Worm (Caenorhabditis elegans): ENCODE measurements around the gene R07D5.2.

The R07D5.2 gene

DNA sequence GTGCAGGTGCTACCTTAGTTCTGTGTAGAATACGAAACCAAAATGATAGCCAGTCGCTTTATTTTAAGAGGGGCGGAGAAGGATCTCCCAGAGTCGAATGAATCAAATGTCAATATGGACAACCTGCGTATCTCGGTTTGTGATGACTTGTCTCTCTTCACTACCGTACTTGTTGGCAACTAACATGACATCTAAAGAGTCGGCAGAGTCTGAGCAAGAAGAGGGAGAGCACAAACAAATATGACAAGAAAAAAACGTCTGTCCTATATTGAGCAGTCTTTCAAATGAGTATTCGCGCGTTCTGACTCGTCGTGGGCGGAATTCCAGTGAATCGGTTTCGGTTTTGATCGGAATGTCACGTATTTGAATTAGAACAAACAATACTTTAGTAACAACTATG is 21.4 kb downstream of the R07D5.2 start, which contains the start of gene F09B12.7:
Gene F09B12.7, minus strand, starts transcription at position 101 of the 400 bp plus-strand sequence.
- TF ChIP-seq dao-5 (tag; optimal IDR thresholded peaks at IDR 0.05) (no peak), him-1 (tag; optimal IDR thresholded peaks at IDR 0.05) (no peak), W03F9.2 (tag; optimal IDR thresholded peaks at IDR 0.05) (no peak)

- TF ChIP-seq W03F9.2 (tag; optimal IDR thresholded peaks at IDR 0.05) (no peak), dao-5 (tag; optimal IDR thresholded peaks at IDR 0.05) (no peak), him-1 (tag; optimal IDR thresholded peaks at IDR 0.05) (no peak)
These were observed 23.5 kb downstream of the R07D5.2 start for ce11 chrX:15092775-15093386.

DNA sequence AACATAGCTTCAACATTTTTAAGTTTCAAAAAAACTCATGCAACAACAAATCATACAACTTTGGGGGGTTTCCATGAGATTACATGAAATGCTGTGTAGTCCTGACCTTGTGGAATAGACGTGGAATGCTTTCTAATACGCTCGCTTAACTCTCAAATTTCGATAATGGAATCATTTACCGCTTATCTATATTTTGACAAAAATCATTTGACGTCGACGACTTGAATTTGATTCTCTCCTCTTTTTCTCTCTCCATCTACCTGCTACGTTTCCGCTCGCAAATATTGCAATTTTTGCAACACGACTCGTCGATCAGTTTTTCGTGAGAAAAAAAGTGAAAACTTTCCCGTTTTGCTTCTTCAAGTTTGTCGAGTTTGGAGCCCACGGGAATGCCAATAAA is 27.3 kb downstream of the R07D5.2 start, which contains the start of gene flr-4:
Gene flr-4, plus strand, starts transcription at position 275 of the 400 bp plus-strand sequence.
- TF ChIP-seq W03F9.2 (tag; optimal IDR thresholded peaks at IDR 0.05) (no peak), dao-5 (tag; optimal IDR thresholded peaks at IDR 0.05) (no peak), him-1 (tag; optimal IDR thresholded peaks at IDR 0.05) (no peak)

- no peak for TF ChIP-seq W03F9.2 (tag; optimal IDR thresholded peaks at IDR 0.05)
- TF ChIP-seq him-1 (tag; optimal IDR thresholded peaks at IDR 0.05), result no peak
- TF ChIP-seq dao-5 (tag; optimal IDR thresholded peaks at IDR 0.05), result no peak
These were observed 28.7 kb downstream of the R07D5.2 start for ce11 chrX:15087752-15088151.

DNA sequence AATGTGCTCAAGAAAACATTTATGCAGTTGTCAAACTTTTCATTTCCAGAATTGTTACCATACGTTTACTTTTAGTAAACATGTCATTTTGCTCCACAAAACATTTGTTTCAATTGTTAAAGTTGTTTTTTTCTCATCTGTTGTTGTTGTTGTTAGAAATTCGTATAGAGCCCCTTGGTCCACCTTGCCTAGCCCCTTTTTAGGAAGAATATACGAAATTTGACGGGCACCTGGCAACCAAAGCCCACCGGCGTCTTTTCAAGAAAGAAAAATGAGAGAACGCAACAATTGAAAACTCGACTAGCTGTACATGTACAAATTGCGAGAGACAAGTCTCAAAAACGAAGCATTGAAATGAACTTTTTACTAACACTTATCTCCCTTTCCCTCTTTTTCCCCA is 32.0 kb downstream of the R07D5.2 start, which contains the start of gene F09B12.5:
Gene F09B12.5, plus strand, starts transcription at position 301 of the 400 bp plus-strand sequence.
- TF ChIP-seq him-1 (tag; optimal IDR thresholded peaks at IDR 0.05) (no peak), W03F9.2 (tag; optimal IDR thresholded peaks at IDR 0.05) (no peak)

DNA sequence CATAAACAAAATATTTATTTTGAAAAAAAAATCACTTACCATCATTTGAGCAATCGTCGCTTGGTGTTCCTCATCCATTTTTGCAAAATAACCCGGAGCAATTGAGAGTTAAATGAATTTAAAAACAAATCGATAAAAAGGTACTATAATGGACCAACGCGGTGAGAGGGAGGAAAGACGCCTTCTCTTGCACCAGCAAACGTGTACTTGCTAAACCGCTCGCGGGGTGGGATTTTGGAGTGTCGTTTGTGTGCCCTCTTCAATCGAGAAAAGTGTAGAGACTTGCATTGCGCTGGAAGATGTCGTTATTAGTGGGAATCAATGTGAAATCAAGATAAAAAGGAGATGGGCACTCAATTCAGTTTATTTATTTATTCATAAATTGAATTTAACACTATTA is 32.6 kb downstream of the R07D5.2 start, which contains the start of gene H40L08.1:
Gene H40L08.1, minus strand, starts transcription at position 292 of the 400 bp plus-strand sequence.
- TF ChIP-seq him-1 (tag; optimal IDR thresholded peaks at IDR 0.05), result no peak
- no peak for TF ChIP-seq W03F9.2 (tag; optimal IDR thresholded peaks at IDR 0.05)
- TF ChIP-seq dao-5 (tag; optimal IDR thresholded peaks at IDR 0.05), result no peak

DNA sequence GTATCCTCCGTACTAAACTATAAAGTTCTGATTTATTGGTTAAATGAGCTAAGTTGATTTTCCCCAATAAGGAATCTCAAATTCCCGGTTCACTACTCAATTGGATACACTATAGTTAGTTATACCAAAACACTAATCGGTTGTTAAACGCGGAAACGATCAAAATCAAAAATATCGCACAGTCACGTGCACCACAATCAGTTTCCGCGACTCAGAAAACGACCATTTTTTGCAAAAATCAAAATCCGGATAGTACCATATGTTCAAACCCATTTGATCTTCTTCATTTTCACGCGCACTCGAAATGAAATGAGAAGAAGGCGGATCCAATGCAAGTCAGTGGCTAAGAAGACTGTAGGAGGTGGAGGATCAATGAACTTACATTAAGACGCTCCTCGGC is 34.9 kb downstream of the R07D5.2 start:
- TF ChIP-seq dao-5 (tag; optimal IDR thresholded peaks at IDR 0.05), result no peak
- TF ChIP-seq W03F9.2 (tag; optimal IDR thresholded peaks at IDR 0.05), result no peak
- no peak for TF ChIP-seq him-1 (tag; optimal IDR thresholded peaks at IDR 0.05)

- TF ChIP-seq W03F9.2 (tag; optimal IDR thresholded peaks at IDR 0.05) (no peak), dao-5 (tag; optimal IDR thresholded peaks at IDR 0.05) (no peak), him-1 (tag; optimal IDR thresholded peaks at IDR 0.05) (no peak)
These were observed 37.0 kb downstream of the R07D5.2 start for ce11 chrX:15079406-15079805.

ce11 chrX:15078276-15078675 is 38.1 kb downstream of the R07D5.2 start:
- TF ChIP-seq dao-5 (tag; optimal IDR thresholded peaks at IDR 0.05) (no peak), W03F9.2 (tag; optimal IDR thresholded peaks at IDR 0.05) (no peak), him-1 (tag; optimal IDR thresholded peaks at IDR 0.05) (no peak)

ce11 chrX:15077597-15078261 is 38.7 kb downstream of the R07D5.2 start, which contains the start of the genes H40L08.8, H40L08.2 and H40L08.7:
TSS of gene H40L08.8 (minus strand) at chrX:15077633.
TSS of gene H40L08.2 (minus strand) at chrX:15077744.
TSS of gene H40L08.7 (minus strand) at chrX:15077744.
- TF ChIP-seq W03F9.2 (tag; optimal IDR thresholded peaks at IDR 0.05) (no peak), dao-5 (tag; optimal IDR thresholded peaks at IDR 0.05) (no peak)

DNA sequence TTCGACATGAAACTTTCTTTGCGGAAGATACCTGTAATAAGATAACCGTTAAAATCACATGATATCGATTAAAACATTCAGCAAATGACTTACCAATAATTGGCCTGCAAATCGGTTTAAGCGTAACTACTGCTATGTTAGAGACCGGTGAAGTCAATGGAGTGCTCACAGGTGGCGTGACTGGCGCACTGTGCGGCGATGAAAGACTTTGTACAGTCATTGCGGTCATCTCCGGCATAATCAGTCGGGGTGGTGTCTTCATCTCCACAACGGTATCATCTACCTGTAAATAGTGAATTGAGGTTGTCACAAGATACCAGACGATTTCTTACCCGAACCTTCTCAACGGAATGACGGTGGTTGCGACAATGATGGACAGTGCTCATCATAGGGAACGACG is 39.5 kb downstream of the R07D5.2 start:
- TF ChIP-seq W03F9.2 (tag; optimal IDR thresholded peaks at IDR 0.05) (no peak), dao-5 (tag; optimal IDR thresholded peaks at IDR 0.05) (no peak), him-1 (tag; optimal IDR thresholded peaks at IDR 0.05) (no peak)

DNA sequence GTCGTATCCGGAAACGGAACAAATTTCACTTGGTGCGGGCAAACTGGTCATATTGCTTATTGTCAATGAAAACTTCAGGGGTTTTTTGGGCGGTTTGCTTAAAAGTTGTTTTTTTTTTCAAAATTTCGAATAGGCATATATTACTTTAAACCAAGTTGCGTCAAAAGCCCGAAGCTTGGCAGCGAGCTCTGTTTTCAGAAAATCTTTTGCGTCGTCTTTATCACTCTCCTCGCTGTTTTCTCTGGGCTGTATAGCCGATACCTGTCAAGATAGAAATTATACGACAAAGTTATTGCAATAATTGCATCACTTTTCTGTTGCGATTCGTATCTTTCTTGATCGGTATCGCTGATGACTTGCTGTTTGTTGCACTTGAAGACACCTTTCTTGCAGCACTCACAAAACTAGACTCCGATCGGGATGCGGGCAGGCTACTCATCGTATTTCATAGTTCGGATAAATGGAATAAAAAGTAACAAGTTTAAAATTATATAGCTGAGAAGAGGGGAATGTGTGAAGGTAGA is 40.3 kb downstream of the R07D5.2 start, which contains the start of the genes H40L08.3 and H40L08.9:
Gene H40L08.3, minus strand, starts transcription at position 51 of the 524 bp plus-strand sequence.
Gene H40L08.9, minus strand, starts transcription at position 439 of the 524 bp plus-strand sequence.
- TF ChIP-seq W03F9.2 (tag; optimal IDR thresholded peaks at IDR 0.05) (no peak), him-1 (tag; optimal IDR thresholded peaks at IDR 0.05) (no peak), dao-5 (tag; optimal IDR thresholded peaks at IDR 0.05) (no peak)

DNA sequence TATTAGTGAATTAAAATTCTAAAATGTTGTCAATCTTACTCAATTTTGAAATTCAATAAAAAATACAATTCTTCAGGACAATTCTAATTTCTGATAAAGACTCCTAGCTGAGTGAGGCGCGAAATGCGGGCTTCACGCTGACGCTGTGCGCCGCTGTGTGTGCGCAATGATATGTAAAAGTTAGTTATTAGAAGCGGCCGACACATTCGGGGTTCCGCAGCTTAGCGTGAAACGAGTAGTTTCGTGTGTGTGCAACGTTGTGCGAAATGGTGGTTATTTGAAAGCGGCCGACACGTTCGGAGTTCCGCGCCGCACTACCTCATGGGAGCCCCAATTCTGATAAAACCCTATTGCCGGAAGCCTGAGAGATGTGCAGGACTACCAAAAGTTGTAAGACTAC is 41.2 kb downstream of the R07D5.2 start:
- no peak for TF ChIP-seq him-1 (tag; optimal IDR thresholded peaks at IDR 0.05)
- no peak for TF ChIP-seq dao-5 (tag; optimal IDR thresholded peaks at IDR 0.05)
- TF ChIP-seq W03F9.2 (tag; optimal IDR thresholded peaks at IDR 0.05), result no peak

- TF ChIP-seq him-1 (tag; optimal IDR thresholded peaks at IDR 0.05) (no peak), dao-5 (tag; optimal IDR thresholded peaks at IDR 0.05) (no peak), W03F9.2 (tag; optimal IDR thresholded peaks at IDR 0.05) (no peak)
These were observed 42.9 kb downstream of the R07D5.2 start for ce11 chrX:15073479-15073878.

Measured in whole organism, L4/young adult.